Worm (Caenorhabditis elegans) whole organism, young adult: ENCODE measurements around the gene mys-1.

Source experiments
- F23B12.7 ChIP-seq: sonication (generic microtip); optimal IDR thresholded peaks from 2 replicates; lab custom pipeline; 2017; ENCODE audit warnings: missing genetic modification characterization, mild to moderate bottlenecking, missing compliant biosample characterization, antibody characterized with exemption, moderate library complexity; ENCODE audit not compliant: insufficient read depth
- F37B4.10 ChIP-seq: fragments of 200-800 bp; sonication (Bioruptor generic); IDR thresholded peaks from 2 replicates; pipeline ENCODE4 v1.3.6; 2022; ENCODE audit warnings: missing genetic modification characterization, missing compliant biosample characterization
- F52B5.7 ChIP-seq: sonication (generic microtip); optimal IDR thresholded peaks from 2 replicates; lab custom pipeline; 2016; ENCODE audit warnings: mild to moderate bottlenecking, missing genetic modification characterization, missing compliant biosample characterization
- F57C9.4 ChIP-seq: sonication (generic microtip); optimal IDR thresholded peaks from 2 replicates; lab custom pipeline; 2017; ENCODE audit warnings: mild to moderate bottlenecking, missing genetic modification characterization, missing compliant biosample characterization
- K12H6.12 ChIP-seq: fragments of 200-800 bp; sonication (Bioruptor generic); optimal IDR thresholded peaks from 2 replicates; lab custom pipeline; 2018; ENCODE audit warnings: mild to moderate bottlenecking, missing genetic modification characterization, missing compliant biosample characterization
- Y53F4B.3 ChIP-seq: fragments of 200-800 bp; sonication (Bioruptor generic); IDR thresholded peaks from 2 replicates; pipeline ENCODE4 v1.3.6; 2022; ENCODE audit warnings: missing genetic modification reagents, missing genetic modification characterization, missing compliant biosample characterization
- Y53G8AR.9 ChIP-seq: fragments of 200-800 bp; sonication (Bioruptor generic); conservative IDR thresholded peaks from 2 replicates; pipeline ENCODE4 v1.3.6; 2022; ENCODE audit warnings: missing genetic modification reagents, missing genetic modification characterization, missing compliant biosample characterization
- akir-1 ChIP-seq: fragments of 200-800 bp; sonication (Bioruptor generic); optimal IDR thresholded peaks from 2 replicates; lab custom pipeline; 2018; ENCODE audit warnings: mild to moderate bottlenecking, missing genetic modification characterization, moderate library complexity, missing compliant biosample characterization
- ama-1 ChIP-seq, 3 experiments: fragments of 150-350 bp in 1 of 3; sonication (generic microtip) in 2 of 3; optimal IDR thresholded peaks; 2 replicates each; lab custom pipeline; 2014 to 2018; ENCODE audit warnings: missing biosample characterization in 2 of 3, missing genetic modification characterization in 2 of 3, missing genetic modification reagents in 2 of 3
- attf-3 ChIP-seq: fragments of 200-800 bp; sonication (Bioruptor generic); conservative IDR thresholded peaks from 2 replicates; pipeline ENCODE4 v1.3.6; 2022; ENCODE audit warnings: missing genetic modification reagents, missing genetic modification characterization, missing compliant biosample characterization
- bed-1 ChIP-seq: fragments of 200-800 bp; sonication (Bioruptor generic); IDR thresholded peaks from 2 replicates; pipeline ENCODE4 v1.3.6; 2022; ENCODE audit warnings: missing genetic modification reagents, missing genetic modification characterization, missing compliant biosample characterization
- bed-2 ChIP-seq: fragments of 200-800 bp; sonication (Bioruptor generic); IDR thresholded peaks from 2 replicates; pipeline ENCODE4 v1.3.6; 2022; ENCODE audit warnings: missing genetic modification reagents, missing genetic modification characterization, missing compliant biosample characterization
- ceh-100 ChIP-seq: fragments of 200-800 bp; sonication (Bioruptor generic); IDR thresholded peaks from 2 replicates; pipeline ENCODE4 v1.3.6; 2022; ENCODE audit warnings: missing genetic modification reagents, missing genetic modification characterization, missing compliant biosample characterization
- ceh-79 ChIP-seq: sonication (generic microtip); optimal IDR thresholded peaks from 2 replicates; lab custom pipeline; 2017; ENCODE audit warnings: mild to moderate bottlenecking, missing genetic modification characterization, missing compliant biosample characterization
- egl-18 ChIP-seq: fragments of 200-800 bp; sonication (Bioruptor generic); IDR thresholded peaks from 2 replicates; pipeline ENCODE4 v1.3.6; 2022; ENCODE audit warnings: missing genetic modification reagents, missing genetic modification characterization, missing compliant biosample characterization
- egrh-3 ChIP-seq: fragments of 200-800 bp; sonication (Bioruptor generic); IDR thresholded peaks from 2 replicates; pipeline ENCODE4 v1.3.6; 2022; ENCODE audit warnings: missing genetic modification reagents, missing genetic modification characterization, missing compliant biosample characterization
- ets-4 ChIP-seq: fragments of 200-800 bp; sonication (Bioruptor generic); optimal IDR thresholded peaks from 2 replicates; lab custom pipeline; 2018; ENCODE audit warnings: mild to moderate bottlenecking, missing genetic modification characterization, missing compliant biosample characterization
- gei-17 ChIP-seq: fragments of 200-800 bp; sonication (Bioruptor generic); optimal IDR thresholded peaks from 2 replicates; lab custom pipeline; 2018; ENCODE audit warnings: mild to moderate bottlenecking, missing genetic modification characterization, missing compliant biosample characterization
- hlh-12 ChIP-seq: sonication (generic microtip); optimal IDR thresholded peaks from 2 replicates; lab custom pipeline; 2016; ENCODE audit warnings: missing genetic modification characterization, missing compliant biosample characterization
- hlh-26 ChIP-seq: fragments of 200-800 bp; sonication (Bioruptor generic); conservative IDR thresholded peaks from 2 replicates; pipeline ENCODE4 v1.3.6; 2022; ENCODE audit warnings: missing genetic modification reagents, missing genetic modification characterization, missing compliant biosample characterization
- hmg-20 ChIP-seq: fragments of 200-800 bp; sonication (Bioruptor generic); IDR thresholded peaks from 2 replicates; pipeline ENCODE4 v1.3.6; 2022; ENCODE audit warnings: missing genetic modification reagents, missing genetic modification characterization, missing compliant biosample characterization
- lin-26 ChIP-seq: fragments of 200-800 bp; sonication (Bioruptor generic); IDR thresholded peaks from 2 replicates; pipeline ENCODE4 v1.3.6; 2022; ENCODE audit warnings: missing genetic modification reagents, missing genetic modification characterization, missing compliant biosample characterization
- lin-54 ChIP-seq: fragments of 200-800 bp; sonication (Bioruptor generic); optimal IDR thresholded peaks from 2 replicates; lab custom pipeline; 2018; ENCODE audit warnings: mild to moderate bottlenecking, missing genetic modification characterization, missing compliant biosample characterization
- madf-8 ChIP-seq: fragments of 200-800 bp; sonication (Bioruptor generic); conservative IDR thresholded peaks from 2 replicates; pipeline ENCODE4 v1.3.6; 2022; ENCODE audit warnings: missing genetic modification reagents, missing genetic modification characterization, missing compliant biosample characterization
- nfyb-1 ChIP-seq: fragments of 200-800 bp; sonication (Bioruptor generic); IDR thresholded peaks from 2 replicates; pipeline ENCODE4 v1.3.6; 2022; ENCODE audit warnings: missing genetic modification reagents, missing genetic modification characterization, missing compliant biosample characterization
- nhr-179 ChIP-seq: sonication (generic microtip); optimal IDR thresholded peaks from 2 replicates; lab custom pipeline; 2016; ENCODE audit warnings: mild to moderate bottlenecking, missing genetic modification characterization, missing compliant biosample characterization
- nhr-80 ChIP-seq: sonication (generic microtip); optimal IDR thresholded peaks from 2 replicates; lab custom pipeline; 2016; ENCODE audit warnings: missing genetic modification characterization, missing compliant biosample characterization
- nhr-90 ChIP-seq: sonication (generic microtip); optimal IDR thresholded peaks from 2 replicates; lab custom pipeline; 2016; ENCODE audit warnings: missing genotype, mild to moderate bottlenecking, missing genetic modification characterization, missing compliant biosample characterization
- repo-1 ChIP-seq: sonication (generic microtip); optimal IDR thresholded peaks from 2 replicates; lab custom pipeline; 2017; ENCODE audit warnings: mild to moderate bottlenecking, missing genetic modification characterization, missing compliant biosample characterization
- rpc-1 ChIP-seq, 2 experiments: fragments of 150-350 bp in 1 of 2; sonication (generic microtip) in 1 of 2; optimal IDR thresholded peaks; 2 replicates each; lab custom pipeline; 2014 to 2018; ENCODE audit warnings: missing biosample characterization in 1 of 2, missing genetic modification characterization in 1 of 2, missing genetic modification reagents in 1 of 2, missing genotype in 1 of 2
- snpc-4 ChIP-seq, 5 experiments: fragments of 150-350 bp in 1 of 5; sonication (generic microtip) in 4 of 5; optimal IDR thresholded peaks; 2 replicates each; lab custom pipeline; 2014 to 2018; ENCODE audit warnings: missing genetic modification characterization in 5 of 5, missing biosample characterization in 3 of 5, antibody characterized with exemption in 2 of 5, mild to moderate bottlenecking in 2 of 5, missing compliant biosample characterization in 2 of 5, missing genotype in 2 of 5, moderate library complexity in 2 of 5, missing genetic modification reagents in 1 of 5
- somi-1 ChIP-seq: fragments of 200-800 bp; sonication (Bioruptor generic); optimal IDR thresholded peaks from 2 replicates; lab custom pipeline; 2018; ENCODE audit warnings: mild to moderate bottlenecking, missing genetic modification characterization, missing compliant biosample characterization
- sptf-2 ChIP-seq: fragments of 200-800 bp; sonication (Bioruptor generic); optimal IDR thresholded peaks from 2 replicates; lab custom pipeline; 2018; ENCODE audit warnings: mild to moderate bottlenecking, missing genetic modification characterization, missing compliant biosample characterization
- tlf-1 ChIP-seq: fragments of 200-800 bp; sonication (Bioruptor generic); optimal IDR thresholded peaks from 2 replicates; lab custom pipeline; 2018; ENCODE audit warnings: mild to moderate bottlenecking, missing genetic modification characterization, missing compliant biosample characterization
- ztf-26 ChIP-seq: sonication (generic microtip); optimal IDR thresholded peaks from 2 replicates; lab custom pipeline; 2017; ENCODE audit warnings: missing genetic modification characterization, missing compliant biosample characterization
- ztf-28 ChIP-seq: fragments of 200-800 bp; sonication (Bioruptor generic); IDR thresholded peaks from 2 replicates; pipeline ENCODE4 v1.3.6; 2022; ENCODE audit warnings: missing genetic modification reagents, missing genetic modification characterization, missing compliant biosample characterization

The mys-1 gene

DNA sequence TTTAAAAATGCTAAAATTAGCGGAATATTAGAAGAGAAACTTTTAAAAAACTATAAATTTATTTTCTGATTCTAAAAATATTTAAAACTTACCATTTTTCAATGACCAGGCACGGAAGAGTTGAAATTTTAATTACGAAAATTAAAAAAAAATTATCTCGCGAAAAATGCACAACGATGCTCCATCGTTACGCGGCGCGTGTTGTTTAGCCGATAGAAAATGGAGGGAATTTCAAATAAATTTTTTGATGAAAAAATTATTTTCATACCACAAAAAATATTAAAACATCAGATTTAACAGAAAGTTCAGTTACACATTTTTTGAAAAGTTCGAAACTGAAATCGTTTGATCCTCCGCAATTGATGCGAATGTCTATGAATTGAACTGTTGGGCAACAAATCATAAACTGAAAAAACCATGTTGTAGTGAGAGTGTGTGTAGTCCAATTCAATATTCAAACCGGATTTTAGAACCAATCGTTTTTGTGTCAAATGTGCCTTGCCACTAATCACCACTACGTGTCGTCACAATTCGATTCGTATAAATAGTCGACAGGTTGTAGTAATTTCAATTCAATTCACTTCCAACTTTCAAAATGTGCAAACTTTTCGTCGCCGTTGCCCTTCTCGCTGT, 33.2 kb downstream of the mys-1 start, which contains the start of the genes tofu-2 and spig-1:
tofu-2 (minus strand) TSS at position 116 of the 633 bp plus-strand sequence.
spig-1 (plus strand) TSS at position 583 of the 633 bp plus-strand sequence.
- TF ChIP-seq F52B5.7 (no peak), attf-3 (GFP tag; lab: Robert Waterston, UW) (peak; percentile 86)

DNA sequence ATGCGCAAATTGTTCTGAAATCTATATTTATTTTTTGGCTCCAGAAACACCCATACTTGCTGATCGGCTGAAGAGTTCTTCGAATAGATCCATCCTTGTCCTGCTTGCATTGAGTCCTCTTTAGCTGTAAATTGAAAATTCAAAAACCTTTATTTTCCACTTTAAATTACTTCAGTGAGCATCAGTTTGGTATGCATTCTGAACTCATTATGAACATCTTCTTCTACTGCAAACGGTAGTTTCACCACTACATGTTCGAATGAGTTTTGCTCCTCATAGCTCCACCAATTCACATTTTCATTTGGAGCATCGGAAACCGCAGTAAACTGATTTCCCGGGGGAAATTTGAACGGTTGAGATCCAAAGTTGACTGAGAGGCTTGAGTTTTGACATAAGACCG, 34.3 kb downstream of the mys-1 start:
- TF ChIP-seq nfyb-1 (GFP tag; lab: Robert Waterston, UW) (no peak), nhr-90 (tag; lab: Kevin White, UChicago) (no peak), gei-17 (GFP tag; lab: Kevin White, UChicago) (no peak), ceh-100 (GFP tag; lab: Robert Waterston, UW) (no peak), bed-2 (no peak), bed-1 (no peak), egrh-3 (GFP tag; lab: Robert Waterston, UW) (no peak), Y53G8AR.9 (GFP tag; lab: Robert Waterston, UW) (no peak), madf-8 (no peak), F23B12.7 (tag; lab: Kevin White, UChicago) (no peak), nhr-179 (tag; lab: Kevin White, UChicago) (no peak), ztf-28 (GFP tag; lab: Robert Waterston, UW) (no peak), sptf-2 (GFP tag; lab: Kevin White, UChicago) (no peak), lin-26 (GFP tag; lab: Robert Waterston, UW) (no peak), tlf-1 (GFP tag; lab: Kevin White, UChicago) (no peak), ceh-79 (tag; lab: Kevin White, UChicago) (no peak), hlh-12 (tag; lab: Kevin White, UChicago) (no peak), somi-1 (GFP tag; lab: Kevin White, UChicago) (no peak), K12H6.12 (tag; lab: Kevin White, UChicago) (no peak)

DNA sequence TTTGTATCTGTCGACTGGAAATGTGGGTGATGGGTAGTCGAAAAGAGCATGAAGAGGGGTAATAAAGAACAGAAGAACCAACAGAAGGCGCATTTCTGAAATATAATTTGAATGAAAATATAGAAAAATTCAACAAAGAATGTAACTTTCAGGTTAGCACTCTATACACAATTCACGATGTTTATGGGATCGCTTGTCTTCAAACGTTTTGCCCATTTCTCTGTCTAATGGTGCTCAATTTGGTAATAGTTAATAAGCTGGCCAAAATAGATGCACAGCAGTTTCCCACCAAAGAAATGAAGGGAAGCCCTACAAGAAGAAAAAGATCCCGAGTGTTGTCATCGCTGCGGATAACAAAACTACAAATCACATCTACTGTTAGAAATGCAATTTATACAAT, 37.0 kb downstream of the mys-1 start, which contains the start of gene F20A1.8:
F20A1.8 (minus strand) TSS at position 101 of the 400 bp plus-strand sequence.
- TF ChIP-seq ama-1 (optimal IDR thresholded peaks at IDR 0.05; lab: Kevin White, UChicago) (no peak), ama-1 (GFP tag; optimal IDR thresholded peaks at IDR 0.05; lab: Kevin White, UChicago) (no peak), rpc-1 (optimal IDR thresholded peaks at IDR 0.05; lab: Kevin White, UChicago) (no peak), rpc-1 (tag; optimal IDR thresholded peaks at IDR 0.05; lab: Kevin White, UChicago) (no peak), hlh-26 (GFP tag; lab: Robert Waterston, UW) (no peak), repo-1 (tag; lab: Kevin White, UChicago) (no peak), F37B4.10 (GFP tag; lab: Robert Waterston, UW) (no peak), nhr-179 (tag; lab: Kevin White, UChicago) (no peak), ztf-26 (tag; lab: Kevin White, UChicago) (no peak), F52B5.7 (no peak), hmg-20 (no peak), nhr-80 (no peak), egl-18 (GFP tag; lab: Robert Waterston, UW) (no peak), snpc-4 (GFP tag; optimal IDR thresholded peaks at IDR 0.05; lab: Kevin White, UChicago) (no peak), snpc-4 (tag; optimal IDR thresholded peaks at IDR 0.05; lab: Kevin White, UChicago) (no peak), lin-54 (no peak), Y53F4B.3 (no peak), F57C9.4 (tag; lab: Kevin White, UChicago) (no peak), akir-1 (GFP tag; lab: Kevin White, UChicago) (no peak), ets-4 (GFP tag; lab: Kevin White, UChicago) (no peak)
